Fruit fly (Drosophila melanogaster) whole organism, embryonic: ENCODE data around the gene Taf10.

Experiments used
- CG10543 ChIP-seq: fragments of 200-800 bp; sonication (Bioruptor generic); optimal IDR thresholded peaks from 3 replicates; lab custom pipeline; 2017; ENCODE audit warnings: missing biosample characterization, mild to moderate bottlenecking, missing genetic modification characterization, moderate library complexity
- CG10654 ChIP-seq: fragments of 200-800 bp; sonication (Bioruptor generic); optimal IDR thresholded peaks from 2 replicates; lab custom pipeline; 2016; ENCODE audit warnings: missing biosample characterization, missing genetic modification characterization
- CG12659 ChIP-seq: fragments of 200-800 bp; sonication (Bioruptor generic); optimal IDR thresholded peaks from 3 replicates; lab custom pipeline; 2017; ENCODE audit warnings: mild to moderate bottlenecking, missing biosample characterization, missing genetic modification reagents, missing genetic modification characterization
- CG13123 ChIP-seq: fragments of 200-800 bp; sonication (Bioruptor generic); optimal IDR thresholded peaks from 2 replicates; lab custom pipeline; 2016; ENCODE audit warnings: missing biosample characterization, missing genetic modification characterization
- CG14050 ChIP-seq: fragments of 200-800 bp; sonication (Bioruptor generic); IDR thresholded peaks from 3 replicates; pipeline ENCODE4 v1.3.6; 2022; ENCODE audit warnings: missing biosample characterization, missing genetic modification characterization
- CG15011 ChIP-seq: fragments of 200-800 bp; sonication (Bioruptor generic); optimal IDR thresholded peaks from 3 replicates; lab custom pipeline; 2018; ENCODE audit warnings: missing biosample characterization, mild to moderate bottlenecking, missing genetic modification characterization
- CG15073 ChIP-seq: fragments of 200-800 bp; sonication (Bioruptor generic); optimal IDR thresholded peaks from 2 replicates; lab custom pipeline; 2016; ENCODE audit warnings: missing biosample characterization, missing genetic modification characterization
- CG16815 ChIP-seq: fragments of 200-800 bp; sonication (Bioruptor generic); optimal IDR thresholded peaks from 3 replicates; lab custom pipeline; 2017; ENCODE audit warnings: missing biosample characterization, mild to moderate bottlenecking, missing genetic modification characterization
- CG18619 ChIP-seq: fragments of 200-800 bp; sonication (Bioruptor generic); optimal IDR thresholded peaks from 3 replicates; lab custom pipeline; 2017; ENCODE audit warnings: missing biosample characterization, mild to moderate bottlenecking, missing genetic modification characterization
- CG2129 ChIP-seq: fragments of 200-800 bp; sonication (Bioruptor generic); IDR thresholded peaks from 2 replicates; pipeline ENCODE4 v1.3.6; 2022; ENCODE audit warnings: missing biosample characterization, missing genetic modification characterization; ENCODE audit not compliant: partially characterized antibody
- CG32772 ChIP-seq: fragments of 200-800 bp; sonication (Bioruptor generic); IDR thresholded peaks from 2 replicates; pipeline ENCODE4 v1.3.6; 2022; ENCODE audit warnings: missing biosample characterization, missing genetic modification characterization
- CG3407 ChIP-seq: fragments of 200-800 bp; sonication (Bioruptor generic); optimal IDR thresholded peaks from 2 replicates; lab custom pipeline; 2018; ENCODE audit warnings: missing biosample characterization, mild to moderate bottlenecking, missing genetic modification characterization
- CG42726 ChIP-seq: fragments of 200-800 bp; sonication (Bioruptor generic); IDR thresholded peaks from 2 replicates; pipeline ENCODE4 v1.3.6; 2022; ENCODE audit warnings: missing biosample characterization, missing genetic modification characterization; ENCODE audit not compliant: partially characterized antibody
- CG4360 ChIP-seq: fragments of 200-800 bp; sonication (Bioruptor generic); IDR thresholded peaks from 2 replicates; pipeline ENCODE4 v1.3.6; 2022; ENCODE audit warnings: missing biosample characterization, missing genetic modification characterization
- CG43689 ChIP-seq: fragments of 200-800 bp; sonication (Bioruptor generic); IDR thresholded peaks from 2 replicates; pipeline ENCODE4 v1.3.6; 2022; ENCODE audit warnings: missing biosample characterization, missing genetic modification characterization
- CG7372 ChIP-seq: fragments of 200-800 bp; sonication (Bioruptor generic); IDR thresholded peaks from 2 replicates; pipeline ENCODE4 v1.3.6; 2022; ENCODE audit warnings: missing biosample characterization, missing genetic modification characterization
- CG8281 ChIP-seq: fragments of 200-800 bp; sonication (Bioruptor generic); optimal IDR thresholded peaks from 2 replicates; lab custom pipeline; 2018; ENCODE audit warnings: missing biosample characterization, mild to moderate bottlenecking, missing genetic modification characterization, moderate library complexity
- CG8388 ChIP-seq: fragments of 200-800 bp; sonication (Bioruptor generic); optimal IDR thresholded peaks from 2 replicates; lab custom pipeline; 2019; ENCODE audit warnings: missing biosample characterization, mild to moderate bottlenecking, missing genetic modification characterization, moderate library complexity
- CG9727 ChIP-seq: fragments of 200-800 bp; sonication (Bioruptor generic); optimal IDR thresholded peaks from 3 replicates; lab custom pipeline; 2017; ENCODE audit warnings: missing biosample characterization, mild to moderate bottlenecking, missing genetic modification characterization
- CHES-1-like ChIP-seq: fragments of 200-800 bp; sonication (Bioruptor generic); optimal IDR thresholded peaks from 2 replicates; lab custom pipeline; 2016; ENCODE audit warnings: missing biosample characterization, missing genetic modification characterization
- CTCF ChIP-seq: fragments of 200-800 bp; sonication (Bioruptor generic); optimal IDR thresholded peaks from 2 replicates; lab custom pipeline; 2017; ENCODE audit warnings: missing biosample characterization, mild to moderate bottlenecking, missing genetic modification characterization, moderate library complexity
- CoRest ChIP-seq: fragments of 200-800 bp; sonication (Bioruptor generic); optimal IDR thresholded peaks from 3 replicates; lab custom pipeline; 2018; ENCODE audit warnings: missing biosample characterization, mild to moderate bottlenecking, missing genetic modification characterization, moderate library complexity
- Dad ChIP-seq: fragments of 200-800 bp; sonication (Bioruptor generic); optimal IDR thresholded peaks from 3 replicates; lab custom pipeline; 2016; ENCODE audit warnings: missing biosample characterization, missing genetic modification characterization
- ERR ChIP-seq: fragments of 200-800 bp; sonication (Bioruptor generic); optimal IDR thresholded peaks from 2 replicates; lab custom pipeline; 2016; ENCODE audit warnings: missing biosample characterization, missing genetic modification characterization
- Gug ChIP-seq: fragments of 200-800 bp; sonication (Bioruptor generic); IDR thresholded peaks from 4 replicates; pipeline ENCODE4 v1.3.6; 2022; ENCODE audit warnings: missing biosample characterization, missing genetic modification characterization
- HHEX ChIP-seq: fragments of 200-800 bp; sonication (Bioruptor generic); optimal IDR thresholded peaks from 3 replicates; lab custom pipeline; 2017; ENCODE audit warnings: missing biosample characterization, mild to moderate bottlenecking, missing genetic modification characterization, missing genetic modification reagents
- Hr3 ChIP-seq: fragments of 200-800 bp; sonication (Bioruptor generic); optimal IDR thresholded peaks from 3 replicates; lab custom pipeline; 2016; ENCODE audit warnings: missing biosample characterization, missing genetic modification characterization
- Hr51 ChIP-seq, 2 experiments: fragments of 200-800 bp; sonication (Bioruptor generic); optimal IDR thresholded peaks; 2 replicates in 1 of 2; 3 replicates in 1 of 2; lab custom pipeline; 2016 to 2018; ENCODE audit warnings: missing biosample characterization in 2 of 2, missing genetic modification characterization in 2 of 2, mild to moderate bottlenecking in 1 of 2, moderate library complexity in 1 of 2
- Kr ChIP-seq: fragments of 200-800 bp; sonication (Bioruptor generic); optimal IDR thresholded peaks from 2 replicates; lab custom pipeline; 2017; ENCODE audit warnings: missing biosample characterization, mild to moderate bottlenecking, missing genetic modification characterization
- Nf-YC ChIP-seq: fragments of 200-800 bp; optimal IDR thresholded peaks from 3 replicates; lab custom pipeline; 2019; ENCODE audit warnings: missing biosample characterization, mild to moderate bottlenecking, missing genetic modification characterization, moderate library complexity
- Sox100B ChIP-seq: fragments of 200-800 bp; sonication (Bioruptor generic); optimal IDR thresholded peaks from 3 replicates; lab custom pipeline; 2018; ENCODE audit warnings: missing biosample characterization, mild to moderate bottlenecking, missing genetic modification characterization
- Xbp1 ChIP-seq: fragments of 200-800 bp; sonication (Bioruptor generic); optimal IDR thresholded peaks from 3 replicates; lab custom pipeline; 2016; ENCODE audit warnings: missing biosample characterization, mild to moderate bottlenecking, missing genetic modification characterization
- Xrp1 ChIP-seq: fragments of 200-800 bp; sonication (Bioruptor generic); IDR thresholded peaks from 2 replicates; pipeline ENCODE4 v1.3.6; 2022; ENCODE audit warnings: missing biosample characterization, missing genetic modification characterization
- bcd ChIP-seq: fragments of 200-800 bp; sonication (Bioruptor generic); optimal IDR thresholded peaks from 2 replicates; lab custom pipeline; 2017; ENCODE audit warnings: missing biosample characterization, mild to moderate bottlenecking, missing genetic modification characterization
- cwo ChIP-seq: fragments of 200-800 bp; sonication (Bioruptor generic); optimal IDR thresholded peaks from 3 replicates; lab custom pipeline; 2017; ENCODE audit warnings: missing biosample characterization, missing genetic modification characterization, mild to moderate bottlenecking, moderate library complexity, missing genetic modification reagents
- ftz-f1 ChIP-seq: fragments of 200-800 bp; sonication (Bioruptor generic); optimal IDR thresholded peaks from 2 replicates; lab custom pipeline; 2016; ENCODE audit warnings: missing biosample characterization, missing genetic modification characterization
- gem ChIP-seq: fragments of 200-800 bp; sonication (Bioruptor generic); optimal IDR thresholded peaks from 2 replicates; lab custom pipeline; 2019; ENCODE audit warnings: missing biosample characterization, mild to moderate bottlenecking, missing genetic modification characterization, moderate library complexity
- gsb ChIP-seq: fragments of 200-800 bp; sonication (Bioruptor generic); IDR thresholded peaks from 2 replicates; pipeline ENCODE4 v1.3.6; 2022; ENCODE audit warnings: missing biosample characterization, missing genetic modification characterization
- gt ChIP-seq: fragments of 200-800 bp; sonication (Bioruptor generic); IDR thresholded peaks from 2 replicates; pipeline ENCODE4 v1.3.6; 2022; ENCODE audit warnings: missing biosample characterization, missing genetic modification characterization
- hth ChIP-seq: fragments of >200 bp; optimal IDR thresholded peaks from 2 replicates; lab custom pipeline; 2017; ENCODE audit warnings: inconsistent platforms
- inv ChIP-seq: fragments of 200-800 bp; sonication (Bioruptor generic); IDR thresholded peaks from 2 replicates; pipeline ENCODE4 v1.3.6; 2022; ENCODE audit warnings: missing biosample characterization, missing genetic modification characterization; ENCODE audit not compliant: partially characterized antibody
- jumu ChIP-seq: fragments of 200-800 bp; sonication (Bioruptor generic); optimal IDR thresholded peaks from 3 replicates; lab custom pipeline; 2016; ENCODE audit warnings: missing biosample characterization, missing genetic modification characterization
- mam ChIP-seq: fragments of 200-800 bp; sonication (Bioruptor generic); optimal IDR thresholded peaks from 3 replicates; lab custom pipeline; 2016; ENCODE audit warnings: missing biosample characterization, missing genetic modification characterization
- nerfin-1 ChIP-seq: fragments of 200-800 bp; sonication (Bioruptor generic); optimal IDR thresholded peaks from 3 replicates; lab custom pipeline; 2019; ENCODE audit warnings: missing biosample characterization, mild to moderate bottlenecking, missing genetic modification characterization, moderate library complexity
- pita ChIP-seq: fragments of 200-800 bp; sonication (Bioruptor generic); optimal IDR thresholded peaks from 2 replicates; lab custom pipeline; 2017; ENCODE audit warnings: missing biosample characterization, mild to moderate bottlenecking, missing genetic modification characterization
- schlank ChIP-seq: fragments of 200-800 bp; sonication (Bioruptor generic); optimal IDR thresholded peaks from 2 replicates; lab custom pipeline; 2018; ENCODE audit warnings: missing biosample characterization, mild to moderate bottlenecking, missing genetic modification characterization
- slou ChIP-seq: fragments of 200-800 bp; sonication (Bioruptor generic); optimal IDR thresholded peaks from 3 replicates; lab custom pipeline; 2016; ENCODE audit warnings: missing biosample characterization, missing genetic modification characterization
- slp2 ChIP-seq: fragments of 200-800 bp; sonication (Bioruptor generic); optimal IDR thresholded peaks from 2 replicates; lab custom pipeline; 2016; ENCODE audit warnings: missing biosample characterization, missing genetic modification characterization
- sob ChIP-seq: fragments of 200-800 bp; sonication (Bioruptor generic); IDR thresholded peaks from 2 replicates; pipeline ENCODE4 v1.3.6; 2022; ENCODE audit warnings: missing biosample characterization, missing genetic modification characterization

Gene Taf10

DNA sequence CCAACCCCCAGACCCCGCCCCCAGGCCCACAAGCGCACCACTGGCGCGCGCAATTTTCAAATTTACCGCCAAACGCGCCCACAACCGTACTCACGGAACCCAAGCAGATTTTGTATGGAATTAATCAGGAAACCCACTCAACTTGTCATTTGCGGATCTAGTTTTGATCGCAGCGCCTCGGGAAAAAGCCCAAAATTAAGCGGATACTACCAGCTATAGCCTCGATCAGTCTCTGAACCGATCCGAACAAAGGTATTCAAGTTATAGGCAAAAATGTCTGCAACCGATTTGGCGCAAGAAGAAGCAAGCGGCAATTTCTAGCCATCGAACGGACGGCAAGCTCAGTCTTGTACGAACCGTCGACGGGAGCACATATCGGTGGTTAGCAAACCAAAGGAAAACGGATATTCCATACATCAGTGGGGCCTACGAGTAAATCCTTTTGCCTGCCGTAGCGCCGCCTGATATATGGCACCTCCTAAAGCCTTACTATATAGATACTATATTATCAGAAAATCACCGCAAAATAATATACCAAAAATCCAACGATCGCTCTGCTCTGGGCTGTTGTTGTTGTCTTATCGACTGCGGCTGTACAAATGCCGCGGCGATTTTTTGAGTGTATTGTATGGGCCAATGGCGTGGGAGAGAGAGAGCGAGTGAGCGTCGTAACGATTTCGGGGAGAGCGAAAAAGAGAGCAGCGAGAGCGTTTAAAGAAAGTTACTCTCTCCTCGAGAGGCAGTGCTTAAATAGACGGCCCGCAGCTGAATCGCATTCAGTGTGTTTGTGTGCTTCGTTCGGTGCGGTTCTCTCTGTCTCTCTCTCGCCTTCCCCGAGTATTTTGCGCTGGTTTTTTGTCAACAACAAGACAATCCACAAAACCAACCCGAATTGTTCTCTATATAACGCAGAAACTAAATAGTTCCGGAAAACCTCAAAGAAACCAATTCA is 15.0 kb upstream of the Taf10 start, which contains the start of gene Pgk (continued):
- no peak for TF ChIP-seq CG4360 (GFP tag; lab: Robert Waterston, UW)
- TF ChIP-seq hth (lab: Kevin White, UChicago), result no peak
- TF ChIP-seq CHES-1-like (GFP tag; lab: Kevin White, UChicago), result no peak
- TF ChIP-seq ftz-f1 (GFP tag; lab: Kevin White, UChicago), result no peak
- no peak for TF ChIP-seq CG32772
- peak; percentile 80 for TF ChIP-seq jumu (GFP tag; lab: Kevin White, UChicago)
- TF ChIP-seq CG2129 (GFP tag; lab: Robert Waterston, UW), result no peak
- TF ChIP-seq CG9727 (GFP tag; lab: Kevin White, UChicago), result peak; percentile 49
- TF ChIP-seq Xrp1 (GFP tag; lab: Robert Waterston, UW), result no peak
- TF ChIP-seq CG10654 (GFP tag; lab: Kevin White, UChicago), result peak; percentile 2
- TF ChIP-seq HHEX (GFP tag; lab: Kevin White, UChicago), result peak; percentile 55
- TF ChIP-seq nerfin-1 (tag; lab: Kevin White, UChicago), result peak; percentile 5
- TF ChIP-seq Hr51 (GFP tag; optimal IDR thresholded peaks at IDR 0.05; lab: Kevin White, UChicago), result peak; percentile 53 to 62
- no peak for TF ChIP-seq CG8281
- TF ChIP-seq CoRest (tag; lab: Kevin White, UChicago), result peak; percentile 31
- TF ChIP-seq bcd, result no peak
- peak; percentile 30 for TF ChIP-seq Xbp1 (GFP tag; lab: Kevin White, UChicago)
- peak; percentile 10 for TF ChIP-seq slou (GFP tag; lab: Kevin White, UChicago)
- peak; percentile 59 for TF ChIP-seq CG15011 (GFP tag; lab: Kevin White, UChicago)
- TF ChIP-seq Kr (GFP tag; lab: Kevin White, UChicago), result no peak
- TF ChIP-seq CG14050 (GFP tag; lab: Robert Waterston, UW), result no peak
- peak; percentile 12 for TF ChIP-seq CG18619
- TF ChIP-seq Nf-YC, result peak; percentile 94
- TF ChIP-seq gsb (GFP tag; lab: Robert Waterston, UW), result no peak
- peak; percentile 44 for TF ChIP-seq CTCF (GFP tag; lab: Kevin White, UChicago)
- peak; percentile 44 for TF ChIP-seq Dad (GFP tag; lab: Kevin White, UChicago)
- no peak for TF ChIP-seq pita (GFP tag; lab: Kevin White, UChicago)
- TF ChIP-seq CG13123 (GFP tag; lab: Kevin White, UChicago), result no peak
- no peak for TF ChIP-seq slp2 (GFP tag; lab: Kevin White, UChicago)
- TF ChIP-seq CG12659, result peak; percentile 20
- no peak for TF ChIP-seq sob (GFP tag; lab: Robert Waterston, UW)
- peak; percentile 45 for TF ChIP-seq gem
- no peak for TF ChIP-seq CG7372 (GFP tag; lab: Robert Waterston, UW)
- no peak for TF ChIP-seq cwo (GFP tag; lab: Kevin White, UChicago)
- TF ChIP-seq mam (GFP tag; lab: Kevin White, UChicago), result no peak
- no peak for TF ChIP-seq inv
- peak; percentile 75 for TF ChIP-seq Sox100B (GFP tag; lab: Kevin White, UChicago)
- TF ChIP-seq CG16815, result no peak
- peak; percentile 1; the same call in 1 of the 4 replicates for TF ChIP-seq Gug (GFP tag; lab: Robert Waterston, UW)
- TF ChIP-seq ERR (GFP tag; lab: Kevin White, UChicago), result peak; percentile 67
- peak; percentile 81 for TF ChIP-seq CG10543 (GFP tag; lab: Kevin White, UChicago)
- no peak for TF ChIP-seq CG43689 (GFP tag; lab: Robert Waterston, UW)
- TF ChIP-seq CG8388 (GFP tag; lab: Kevin White, UChicago), result peak; percentile 26
- no peak for TF ChIP-seq schlank (tag; lab: Kevin White, UChicago)
- TF ChIP-seq CG3407, result peak; percentile 44
- no peak for TF ChIP-seq Hr3
- TF ChIP-seq gt (GFP tag; lab: Robert Waterston, UW), result no peak
- no peak for TF ChIP-seq CG42726 (GFP tag; lab: Robert Waterston, UW)
- no peak for TF ChIP-seq CG15073
